Worm (Caenorhabditis elegans): ENCODE results near the gene F09F9.2.

The F09F9.2 gene

DNA sequence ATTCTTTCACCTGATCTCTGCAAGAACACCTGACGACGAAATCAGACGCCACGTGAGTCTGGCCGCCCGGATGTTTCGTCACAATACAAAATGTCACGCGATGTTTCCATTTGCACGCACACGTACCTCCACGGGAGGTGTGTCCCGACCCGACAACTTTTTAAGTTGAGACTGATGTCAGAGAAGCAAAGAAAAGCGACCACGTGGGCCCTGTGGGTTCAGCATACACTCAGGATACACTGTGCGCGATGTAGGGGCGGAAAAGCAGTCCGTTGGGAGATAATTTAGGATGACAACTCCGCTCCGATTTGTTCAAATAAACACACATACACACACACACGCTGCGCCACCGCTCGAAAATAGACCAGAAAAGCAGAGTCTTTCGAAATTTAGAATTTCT lies 31.0 kb upstream of the F09F9.2 start (continued):
- TF ChIP-seq nhr-120 (GFP tag; IDR thresholded peaks at IDR 0.05) (no peak), zfh-2 (GFP tag; conservative IDR thresholded peaks at IDR 0.05) (peak; percentile 83), T26A5.8 (tag; optimal IDR thresholded peaks at IDR 0.05) (no peak), attf-5 (GFP tag; optimal IDR thresholded peaks at IDR 0.05) (peak; percentile 71), lsl-1 (GFP tag; optimal IDR thresholded peaks at IDR 0.05) (no peak), ztf-26 (tag; optimal IDR thresholded peaks at IDR 0.05) (peak; percentile 90), let-526 (GFP tag; IDR thresholded peaks at IDR 0.05) (peak; percentile 87), lin-35 (GFP tag; optimal IDR thresholded peaks at IDR 0.05) (peak in 1 of 3 experiments; percentile 39), cebp-1 (GFP tag; IDR thresholded peaks at IDR 0.05) (peak; percentile 90), cebp-1 (tag; optimal IDR thresholded peaks at IDR 0.05) (peak; percentile 98), F22D6.2 (tag; optimal IDR thresholded peaks at IDR 0.05) (peak; percentile 18), D2030.7 (GFP tag; IDR thresholded peaks at IDR 0.05) (no peak), sea-2 (GFP tag; IDR thresholded peaks at IDR 0.05) (no peak), nhr-90 (tag; optimal IDR thresholded peaks at IDR 0.05) (peak; percentile 41), snpc-1.1 (tag; optimal IDR thresholded peaks at IDR 0.05; ENCODE audit: insufficient read depth) (no peak), Y56A3A.18 (GFP tag; IDR thresholded peaks at IDR 0.05) (no peak), egl-18 (GFP tag; IDR thresholded peaks at IDR 0.05) (no peak), dpff-1 (tag; optimal IDR thresholded peaks at IDR 0.05) (no peak), sptf-2 (GFP tag; optimal IDR thresholded peaks at IDR 0.05) (no peak), lin-26 (GFP tag; IDR thresholded peaks at IDR 0.05) (peak; percentile 51; the same call in 1 of the 2 replicates), bed-1 (GFP tag; IDR thresholded peaks at IDR 0.05) (no peak), aptf-3 (GFP tag; IDR thresholded peaks at IDR 0.05) (no peak), unc-130 (GFP tag; optimal IDR thresholded peaks at IDR 0.05) (no peak), B0019.2 (GFP tag; conservative IDR thresholded peaks at IDR 0.05) (no peak), tlf-1 (GFP tag; optimal IDR thresholded peaks at IDR 0.05) (peak; percentile 50), rpc-1 (optimal IDR thresholded peaks at IDR 0.05) (no peak), rpc-1 (tag; optimal IDR thresholded peaks at IDR 0.05) (no peak), madf-6 (GFP tag; IDR thresholded peaks at IDR 0.05) (no peak), madf-10 (tag; optimal IDR thresholded peaks at IDR 0.05) (peak; percentile 51), F10E7.11 (tag; optimal IDR thresholded peaks at IDR 0.05) (no peak)

- TF ChIP-seq ztf-22 (GFP tag; optimal IDR thresholded peaks at IDR 0.05) (peak; percentile 37), K12H6.12 (tag; optimal IDR thresholded peaks at IDR 0.05) (no peak), nhr-90 (tag; optimal IDR thresholded peaks at IDR 0.05) (no peak), nhr-80 (tag; optimal IDR thresholded peaks at IDR 0.05) (peak; percentile 50), lin-40 (tag; optimal IDR thresholded peaks at IDR 0.05) (peak; percentile 11), zim-3 (tag; optimal IDR thresholded peaks at IDR 0.05) (peak; percentile 2), cebp-1 (GFP tag; IDR thresholded peaks at IDR 0.05) (no peak), cebp-1 (tag; optimal IDR thresholded peaks at IDR 0.05) (peak; percentile 6), lir-1 (GFP tag; conservative IDR thresholded peaks at IDR 0.05) (no peak), somi-1 (GFP tag; optimal IDR thresholded peaks at IDR 0.05) (peak; percentile 23), egl-44 (GFP tag; IDR thresholded peaks at IDR 0.05) (0 out of 2 replicates have a peak, but pooled peaks have one; percentile 7)
Observed at ce11 chrX:4140755-4141417, 29.6 kb upstream of the F09F9.2 start.
